Fruit fly (Drosophila melanogaster) whole organism, larva: ENCODE data around the gene CG32425.

Experiments used
- noc ChIP-seq: fragments of 200-800 bp; sonication (Bioruptor generic); optimal IDR thresholded peaks from 3 replicates; lab custom pipeline; 2019; ENCODE audit warnings: missing biosample characterization, mild to moderate bottlenecking, missing genetic modification characterization, moderate library complexity

Gene CG32425

dm6 chr3L:20531257-20531656, 34.1 kb downstream of the CG32425 start:
- TF ChIP-seq noc, result no peak

- no peak for TF ChIP-seq noc
Measured at dm6 chr3L:20533409-20533808, 36.3 kb downstream of the CG32425 start, which contains the start of gene CG13250. Gene CG13250, plus strand, starts transcription at chr3L:20533709.

- no peak for TF ChIP-seq noc
Measured at dm6 chr3L:20536919-20537318, 39.8 kb downstream of the CG32425 start.

- TF ChIP-seq noc, result peak; percentile 59
Measured at dm6 chr3L:20537655-20538300, 40.7 kb downstream of the CG32425 start.

dm6 chr3L:20538458-20538857, 41.3 kb downstream of the CG32425 start:
- TF ChIP-seq noc, result no peak

dm6 chr3L:20539116-20539990, 42.2 kb downstream of the CG32425 start:
- TF ChIP-seq noc, result peak; percentile 24

- TF ChIP-seq noc, result peak; percentile 88
Measured at dm6 chr3L:20540182-20540974, 43.3 kb downstream of the CG32425 start, which contains the start of gene Rcd2. Gene Rcd2, minus strand, starts transcription at chr3L:20540417.

- TF ChIP-seq noc, result no peak
Measured at dm6 chr3L:20540975-20541951, 44.1 kb downstream of the CG32425 start.

dm6 chr3L:20548201-20548854, 51.2 kb downstream of the CG32425 start:
- TF ChIP-seq noc, result peak; percentile 4

- TF ChIP-seq noc, result no peak
Measured at dm6 chr3L:20549358-20549757, 52.2 kb downstream of the CG32425 start.

- TF ChIP-seq noc, result no peak
Measured at dm6 chr3L:20551862-20552261, 54.7 kb downstream of the CG32425 start.

- no peak for TF ChIP-seq noc
Measured at dm6 chr3L:20556371-20556770, 59.2 kb downstream of the CG32425 start.

- TF ChIP-seq noc, result no peak
Measured at dm6 chr3L:20557065-20557464, 59.9 kb downstream of the CG32425 start.

- no peak for TF ChIP-seq noc
Measured at dm6 chr3L:20562649-20563048, 65.5 kb downstream of the CG32425 start.
